Worm (Caenorhabditis elegans): ENCODE results near the gene K02E11.4.

ce11 chrV:14248025-14248424 is at the start of gene K02E11.4:
- no peak for TF ChIP-seq elt-3 (tag; optimal IDR thresholded peaks at IDR 0.05)
- no peak for TF ChIP-seq mbf-1 (tag; optimal IDR thresholded peaks at IDR 0.05)
- no peak for TF ChIP-seq elt-1 (tag; optimal IDR thresholded peaks at IDR 0.05)
- no peak for TF ChIP-seq nhr-77 (tag; optimal IDR thresholded peaks at IDR 0.05)
- TF ChIP-seq nhr-11 (tag; optimal IDR thresholded peaks at IDR 0.05) = no peak
- no peak for TF ChIP-seq ztf-11 (tag; optimal IDR thresholded peaks at IDR 0.05)
- no peak for TF ChIP-seq mdl-1 (tag; optimal IDR thresholded peaks at IDR 0.05)
- no peak for TF ChIP-seq aly-2 (tag; optimal IDR thresholded peaks at IDR 0.05)
- TF ChIP-seq egl-27 (tag; optimal IDR thresholded peaks at IDR 0.05) = no peak
